Worm (Caenorhabditis elegans) whole organism, late embryonic: Measurements from ENCODE around the gene T16H12.3.

Experiments used
- ceh-9 ChIP-seq: sonication (generic microtip); optimal IDR thresholded peaks from 2 replicates; lab custom pipeline; 2016; ENCODE audit warnings: mild to moderate bottlenecking, missing genetic modification characterization, inconsistent platforms, missing compliant biosample characterization
- gmeb-2 ChIP-seq: sonication (generic microtip); optimal IDR thresholded peaks from 2 replicates; lab custom pipeline; 2016; ENCODE audit warnings: missing genetic modification characterization, inconsistent platforms, missing compliant biosample characterization
- lim-6 ChIP-seq: sonication (generic microtip); optimal IDR thresholded peaks from 2 replicates; lab custom pipeline; 2016; ENCODE audit warnings: missing genetic modification characterization, missing compliant biosample characterization
- npax-4 ChIP-seq: sonication (generic microtip); optimal IDR thresholded peaks from 2 replicates; lab custom pipeline; 2016; ENCODE audit warnings: missing genetic modification characterization, missing compliant biosample characterization
- pax-1 ChIP-seq: fragments of 150-350 bp; optimal IDR thresholded peaks from 2 replicates; lab custom pipeline; 2014; ENCODE audit warnings: missing biosample characterization, missing genetic modification characterization
- sdc-2 ChIP-seq: sonication (generic microtip); optimal IDR thresholded peaks from 2 replicates; lab custom pipeline; 2016; ENCODE audit warnings: missing genotype, missing genetic modification characterization, missing compliant biosample characterization
- syd-9 ChIP-seq: sonication (generic microtip); optimal IDR thresholded peaks from 2 replicates; lab custom pipeline; 2016; ENCODE audit warnings: mild to moderate bottlenecking, missing genetic modification characterization, moderate library complexity, missing compliant biosample characterization
- tbx-2 ChIP-seq: sonication (generic microtip); optimal IDR thresholded peaks from 2 replicates; lab custom pipeline; 2016; ENCODE audit warnings: missing genetic modification characterization, missing compliant biosample characterization

DNA sequence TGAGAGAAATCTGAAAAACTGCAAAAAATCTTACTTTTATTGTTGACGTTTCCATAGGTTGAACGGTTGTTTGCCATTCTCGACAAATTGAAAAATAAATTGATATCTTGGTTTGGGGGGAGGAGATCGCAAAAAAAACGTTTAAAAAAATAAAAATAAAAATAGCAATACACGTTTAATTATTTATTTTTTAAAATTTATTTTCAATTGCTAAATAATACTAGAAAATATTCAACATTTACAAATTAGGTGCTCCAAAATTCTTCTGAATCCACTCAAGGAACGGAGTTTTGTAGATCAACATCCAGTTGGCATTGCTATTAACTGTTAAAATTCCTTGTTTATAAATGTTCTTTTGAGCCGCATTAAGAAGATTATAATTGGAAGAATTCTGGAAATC, 43.1 kb downstream of the T16H12.3 start, which contains the start of gene T16G12.7:
- no peak for TF ChIP-seq sdc-2 (tag; lab: Kevin White, UChicago)
- TF ChIP-seq npax-4 (tag; lab: Kevin White, UChicago), result no peak
- no peak for TF ChIP-seq gmeb-2 (tag; lab: Kevin White, UChicago)
- TF ChIP-seq lim-6 (tag; lab: Kevin White, UChicago), result no peak
- TF ChIP-seq ceh-9, result no peak
- no peak for TF ChIP-seq tbx-2 (tag; lab: Kevin White, UChicago)
- TF ChIP-seq pax-1 (tag; lab: Kevin White, UChicago), result no peak
- TF ChIP-seq syd-9 (tag; lab: Kevin White, UChicago), result no peak
